Worm (Caenorhabditis elegans): ENCODE measurements around the gene C39B10.7.

Gene C39B10.7

DNA sequence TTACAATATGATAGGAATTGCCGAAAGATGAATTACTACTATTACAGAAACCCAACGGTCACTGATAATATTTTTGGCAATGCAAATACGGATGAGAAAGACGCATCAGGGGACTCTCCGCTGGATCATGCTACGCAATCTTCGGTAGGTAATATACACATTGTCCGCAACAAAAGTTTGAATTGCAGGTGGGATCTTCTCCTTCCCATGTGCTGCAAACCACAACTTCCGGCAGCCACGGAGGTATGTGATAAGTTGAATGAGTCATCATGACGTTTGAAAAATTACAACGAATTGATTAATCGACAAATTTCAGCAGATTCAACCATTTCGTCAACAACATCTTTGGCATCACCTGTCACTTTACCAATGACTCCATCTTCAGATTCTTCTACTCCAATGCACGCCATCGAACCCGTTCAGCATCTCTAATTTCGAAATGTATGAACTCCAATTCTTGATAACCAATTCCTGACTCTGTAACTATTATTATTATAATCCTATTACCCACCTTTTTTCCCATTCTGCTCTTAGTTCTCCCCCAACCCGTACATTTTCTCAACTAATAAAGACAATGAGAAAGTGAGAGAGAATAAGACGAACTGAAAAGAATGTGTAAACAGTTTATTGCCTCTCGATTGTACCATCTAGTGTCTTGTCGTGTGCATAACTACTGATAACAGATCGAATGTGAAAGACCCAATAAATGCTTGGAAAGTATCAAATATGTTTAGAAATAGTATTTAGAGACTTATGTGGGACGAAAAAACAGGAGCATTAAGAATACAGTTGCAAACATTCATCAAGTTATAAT, 706 bp downstream of the C39B10.7 start:
- TF ChIP-seq unc-62 (GFP tag; optimal IDR thresholded peaks at IDR 0.05): no peak

DNA sequence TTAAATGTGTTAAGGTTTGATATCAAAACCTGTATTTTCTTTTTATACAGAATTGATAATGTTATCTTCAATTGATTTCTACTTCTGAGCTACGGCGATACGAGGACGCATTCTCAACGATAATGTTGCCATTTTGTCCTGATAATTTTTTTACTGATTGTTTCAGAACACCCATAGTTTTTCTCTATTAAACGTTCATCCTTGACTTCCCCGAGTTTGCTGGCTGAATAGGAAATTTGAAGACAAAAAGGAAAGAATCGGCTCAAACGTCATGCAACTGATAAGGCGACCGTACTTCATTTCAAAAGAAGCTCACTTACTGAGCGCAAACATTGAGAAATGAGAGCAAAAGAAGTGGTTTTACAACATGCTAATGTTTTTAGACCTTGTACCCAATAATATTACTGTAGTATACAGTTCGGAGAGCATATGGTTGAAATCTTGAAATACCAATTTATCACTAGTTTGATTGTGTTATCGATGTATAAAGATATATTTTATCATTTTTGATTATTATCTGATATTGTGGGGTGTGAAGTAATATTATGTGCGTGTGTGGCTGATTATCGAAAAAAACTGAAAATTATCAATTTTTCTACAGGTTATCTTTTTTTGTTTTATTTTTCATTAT, 2.5 kb downstream of the C39B10.7 start:
- TF ChIP-seq unc-62 (GFP tag; optimal IDR thresholded peaks at IDR 0.05): no peak

DNA sequence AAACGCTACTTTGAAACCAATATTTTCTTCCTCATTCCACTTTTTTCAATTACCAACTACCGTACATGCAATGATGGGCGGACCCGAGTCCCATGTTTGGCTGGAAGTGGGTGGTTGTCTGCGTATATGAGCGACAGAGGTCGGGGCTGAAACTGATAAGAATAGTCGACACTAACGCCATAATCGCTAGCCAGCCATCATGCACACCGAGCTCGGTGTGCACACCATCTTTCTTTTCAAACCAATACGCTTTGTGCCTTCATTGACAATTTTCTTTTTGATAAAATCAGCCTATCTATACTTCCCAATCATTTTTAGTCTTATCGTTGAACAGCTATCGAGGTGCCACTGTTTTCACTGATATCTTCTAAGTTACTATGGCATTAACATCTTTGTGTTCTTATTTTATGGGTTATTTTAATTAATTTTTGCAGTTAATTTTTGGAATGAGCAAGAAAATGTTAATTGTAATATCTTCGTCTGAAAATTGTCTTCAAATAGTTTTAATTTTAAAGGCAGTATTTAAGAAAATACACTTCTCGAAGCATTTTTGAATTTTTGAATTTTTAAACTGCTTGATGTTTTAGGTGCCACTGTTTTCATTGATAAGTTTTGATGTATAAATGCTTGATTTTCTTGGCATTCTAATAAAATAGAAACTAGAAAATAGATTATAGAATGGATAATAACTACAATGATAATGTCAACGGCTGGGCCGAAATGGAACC, 4.1 kb downstream of the C39B10.7 start, which contains the start of gene elt-2:
Gene elt-2, plus strand, starts transcription at position 678 of the 728 bp plus-strand sequence.
- TF ChIP-seq unc-62 (GFP tag; optimal IDR thresholded peaks at IDR 0.05): no peak

ce11 chrX:10482272-10482671, 5.6 kb downstream of the C39B10.7 start:
- TF ChIP-seq unc-62 (GFP tag; optimal IDR thresholded peaks at IDR 0.05): no peak

DNA sequence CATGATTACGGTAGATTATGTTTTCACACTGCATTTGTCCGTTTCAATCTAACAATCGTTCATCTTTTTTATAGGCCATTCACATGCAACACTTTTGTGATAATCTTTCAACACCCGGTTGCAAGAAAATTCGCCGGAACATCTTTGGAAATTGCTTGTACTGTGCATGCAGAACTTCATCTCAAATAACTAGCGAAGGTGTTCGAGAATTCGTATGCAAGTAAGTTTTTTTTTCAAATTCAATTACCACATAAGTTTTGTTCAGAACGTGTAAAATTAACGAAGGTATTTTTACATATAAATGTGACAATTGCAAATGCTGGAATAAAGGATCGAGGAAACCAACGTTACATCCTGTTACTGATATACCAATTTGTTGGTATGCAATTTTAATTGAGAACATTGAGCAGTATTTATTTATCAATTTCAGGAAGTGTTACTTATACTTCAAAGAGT, 8.7 kb downstream of the C39B10.7 start, which contains the start of gene C33D3.3:
Gene C33D3.3, plus strand, starts transcription at position 51 of the 456 bp plus-strand sequence.
- no peak for TF ChIP-seq unc-62 (GFP tag; optimal IDR thresholded peaks at IDR 0.05)

- TF ChIP-seq unc-62 (GFP tag; optimal IDR thresholded peaks at IDR 0.05): no peak
Measured at ce11 chrX:10488763-10489162, 12.1 kb downstream of the C39B10.7 start, which contains the start of gene C33D3.4. C33D3.4 (plus strand) TSS chrX:10489063.

DNA sequence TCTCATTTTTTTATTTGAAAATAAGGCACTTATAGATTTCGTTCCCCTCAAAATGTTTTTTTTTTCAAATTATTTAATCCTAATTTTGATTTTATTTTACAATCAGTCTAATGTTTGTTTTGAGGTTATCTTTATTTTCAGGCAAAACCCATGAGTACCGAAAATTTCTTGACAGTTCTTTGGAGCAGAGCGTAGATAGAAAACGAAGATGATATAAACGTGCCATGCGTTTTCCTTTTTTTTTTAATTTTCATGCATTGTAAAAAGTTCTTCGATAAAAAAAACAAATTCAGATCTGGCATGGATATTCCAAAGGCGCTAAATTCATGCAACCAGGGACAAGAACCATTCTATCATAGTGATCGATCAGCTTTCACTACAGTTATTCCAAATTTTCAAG, 14.4 kb downstream of the C39B10.7 start, which contains the start of gene C33D3.5:
Gene C33D3.5, plus strand, starts transcription at position 301 of the 400 bp plus-strand sequence.
- TF ChIP-seq unc-62 (GFP tag; optimal IDR thresholded peaks at IDR 0.05): no peak

DNA sequence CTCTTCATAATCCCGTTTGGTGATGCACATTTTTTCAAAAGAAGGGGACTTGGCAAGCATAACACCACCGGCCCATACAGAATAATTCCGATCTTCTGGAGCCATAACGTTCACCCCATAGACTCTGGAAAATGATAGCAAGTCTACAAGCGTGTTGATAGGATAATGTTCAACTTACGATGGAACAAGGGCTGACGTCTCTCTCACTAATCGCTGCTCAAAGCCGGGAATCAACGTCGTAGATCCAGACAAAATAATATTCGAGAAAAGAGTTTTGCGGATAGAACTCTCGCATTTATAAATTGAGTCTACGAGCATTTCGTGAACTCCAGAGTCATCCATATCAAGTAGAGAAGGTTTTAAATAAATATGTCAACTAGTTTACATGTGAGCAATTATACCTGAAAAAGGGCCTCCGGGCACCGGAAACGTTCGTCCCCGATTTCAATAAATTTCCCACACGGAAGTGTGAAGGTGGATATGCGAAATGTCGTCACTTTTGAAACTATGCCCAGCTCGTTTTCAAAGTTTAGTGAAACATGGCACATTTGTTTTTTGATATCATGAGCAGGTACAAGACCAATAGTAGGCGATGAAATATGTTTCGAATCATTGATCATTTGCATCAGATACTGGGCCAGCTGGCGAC, 15.3 kb downstream of the C39B10.7 start:
- no peak for TF ChIP-seq unc-62 (GFP tag; optimal IDR thresholded peaks at IDR 0.05)

DNA sequence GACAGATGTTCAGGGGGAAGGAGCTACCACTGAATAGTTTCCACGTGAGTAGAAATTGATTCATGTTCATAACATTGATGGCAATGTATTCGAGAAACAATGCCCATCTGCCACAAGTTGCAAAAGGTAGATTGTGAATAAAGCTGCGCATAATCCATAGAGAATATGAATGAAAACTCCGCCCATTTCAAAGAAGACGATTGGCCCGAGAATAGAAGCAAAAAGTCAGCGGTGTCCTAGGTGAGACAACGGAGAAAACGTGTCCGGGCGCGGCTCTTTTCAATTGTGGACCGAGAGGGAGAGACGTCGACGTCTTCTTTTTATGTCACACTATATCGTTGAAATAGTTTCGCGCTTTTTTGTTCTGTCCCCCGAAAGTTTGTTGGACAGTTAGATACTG, 22.9 kb downstream of the C39B10.7 start, which contains the start of gene vab-3:
Gene vab-3, plus strand, starts transcription at position 301 of the 400 bp plus-strand sequence.
- no peak for TF ChIP-seq unc-62 (GFP tag; optimal IDR thresholded peaks at IDR 0.05)

ce11 chrX:10503393-10503792, 26.7 kb downstream of the C39B10.7 start:
- no peak for TF ChIP-seq unc-62 (GFP tag; optimal IDR thresholded peaks at IDR 0.05)

ce11 chrX:10505193-10505592, 28.5 kb downstream of the C39B10.7 start:
- no peak for TF ChIP-seq unc-62 (GFP tag; optimal IDR thresholded peaks at IDR 0.05)

ce11 chrX:10507971-10508370, 31.3 kb downstream of the C39B10.7 start:
- TF ChIP-seq unc-62 (GFP tag; optimal IDR thresholded peaks at IDR 0.05): no peak

- no peak for TF ChIP-seq unc-62 (GFP tag; optimal IDR thresholded peaks at IDR 0.05)
Measured at ce11 chrX:10514056-10514455, 37.4 kb downstream of the C39B10.7 start.

ce11 chrX:10514834-10515233, 38.2 kb downstream of the C39B10.7 start:
- TF ChIP-seq unc-62 (GFP tag; optimal IDR thresholded peaks at IDR 0.05): no peak

DNA sequence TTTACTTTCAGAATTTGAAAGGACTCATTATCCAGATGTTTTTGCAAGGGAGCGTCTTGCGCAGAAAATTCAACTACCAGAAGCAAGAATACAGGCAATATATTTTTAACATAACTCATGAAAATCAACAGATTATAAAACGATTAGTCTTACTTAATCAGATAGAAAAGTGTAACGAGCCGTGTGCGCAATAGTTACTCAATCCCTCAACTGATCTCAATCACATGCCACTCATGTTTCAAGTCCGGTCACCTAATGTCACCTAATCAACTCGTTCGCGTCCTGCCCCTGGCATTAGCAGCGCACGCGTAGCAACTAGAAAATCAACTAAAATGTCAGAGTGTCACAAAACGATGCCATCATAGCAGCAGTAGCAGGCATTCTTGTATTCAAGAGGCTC, 39.9 kb downstream of the C39B10.7 start:
- TF ChIP-seq unc-62 (GFP tag; optimal IDR thresholded peaks at IDR 0.05): no peak
